Fruit fly (Drosophila melanogaster) whole organism: ENCODE results near the gene CG13306.

Experiments used
- CG8478 ChIP-seq: fragments of >200 bp; optimal IDR thresholded peaks from 2 replicates; lab custom pipeline; 2018; ENCODE audit warnings: inconsistent platforms
- Dll ChIP-seq: fragments of >200 bp; optimal IDR thresholded peaks from 2 replicates; lab custom pipeline; 2017
- EcR ChIP-seq, 2 experiments: fragments of >200 bp; optimal IDR thresholded peaks; 2 replicates each; lab custom pipeline; 2017; ENCODE audit warnings: missing biosample characterization in 2 of 2, missing genetic modification characterization in 2 of 2, missing genetic modification reagents in 2 of 2
- pan ChIP-seq: fragments of >200 bp; optimal IDR thresholded peaks from 2 replicates; lab custom pipeline; 2017
- psq ChIP-seq: fragments of >200 bp; optimal IDR thresholded peaks from 2 replicates; lab custom pipeline; 2017
- usp ChIP-seq: fragments of >200 bp; optimal IDR thresholded peaks from 2 replicates; lab custom pipeline; 2017; ENCODE audit warnings: missing biosample characterization, missing genetic modification characterization, mixed read lengths

The CG13306 gene

DNA sequence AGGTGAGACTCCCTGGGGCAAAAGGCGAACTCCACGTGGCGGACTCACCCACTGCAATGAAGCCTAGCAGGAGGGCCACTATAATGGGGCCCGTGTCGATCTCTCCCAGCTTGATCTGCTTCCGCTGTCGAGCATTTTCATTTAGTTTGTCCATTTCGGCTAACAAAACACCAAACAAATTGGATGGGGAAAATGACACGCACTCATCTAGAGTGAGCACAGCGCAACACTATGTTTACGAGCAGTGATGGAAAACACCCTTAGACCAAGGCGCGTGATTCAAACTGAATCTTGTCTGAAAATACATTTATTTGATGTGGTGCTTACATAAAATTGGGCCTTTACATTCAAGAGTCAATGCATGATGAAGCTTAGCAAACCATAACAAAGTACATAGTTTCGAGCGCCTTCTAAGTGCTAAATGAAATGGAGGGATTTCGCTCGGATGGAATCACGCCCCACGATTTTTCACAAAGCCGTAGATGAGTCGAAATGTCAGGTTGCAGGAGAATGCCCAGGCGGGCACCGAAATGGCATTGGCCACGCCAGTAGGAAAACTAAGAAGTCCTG, 29.5 kb downstream of the CG13306 start, which contains the start of gene SrpRbeta:
SrpRbeta (minus strand) TSS at position 236 of the 570 bp plus-strand sequence.
- TF ChIP-seq CG8478 (lab: Kevin White, UChicago) = no peak

DNA sequence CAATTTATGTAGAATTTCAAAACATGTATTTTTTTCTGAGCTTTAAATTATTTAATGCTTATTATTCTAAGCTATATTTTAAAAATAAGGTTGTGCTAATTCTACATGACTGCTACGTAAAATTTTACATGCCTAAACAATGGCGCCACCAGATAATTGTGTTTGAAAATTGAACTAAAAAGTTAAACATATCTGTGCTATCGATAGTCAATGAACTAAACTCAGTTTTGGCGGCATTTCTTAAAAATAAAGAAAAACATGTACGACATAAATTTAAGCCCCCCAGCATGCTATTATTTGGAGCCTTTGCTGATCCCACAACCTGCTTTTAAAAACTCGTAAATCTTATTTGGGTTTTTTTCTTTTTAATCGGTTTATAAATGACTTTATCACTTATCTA, 30.9 kb downstream of the CG13306 start:
- TF ChIP-seq Dll (lab: Kevin White, UChicago) (no peak), pan (no peak)

DNA sequence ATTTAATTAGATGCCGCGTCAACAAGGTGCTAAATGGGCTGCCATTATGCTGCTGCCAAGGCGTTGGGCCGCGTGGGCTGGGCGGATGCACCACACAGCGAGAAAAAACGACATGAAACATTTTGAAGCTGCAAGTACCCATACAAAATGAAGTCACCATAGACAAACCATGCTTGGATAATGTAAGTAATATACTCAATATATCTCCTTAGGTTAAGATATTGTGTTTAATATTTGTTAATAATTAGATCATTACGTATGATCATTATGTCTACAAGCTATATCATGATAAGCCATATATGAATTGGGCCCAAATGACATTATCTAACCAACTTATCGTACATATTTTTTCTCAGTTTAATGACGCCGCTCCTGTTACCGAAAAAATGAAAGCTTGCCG, 33.5 kb downstream of the CG13306 start:
- TF ChIP-seq CG8478 (lab: Kevin White, UChicago) (no peak), pan (no peak), Dll (lab: Kevin White, UChicago) (peak; percentile 9), psq (lab: Kevin White, UChicago) (no peak)

DNA sequence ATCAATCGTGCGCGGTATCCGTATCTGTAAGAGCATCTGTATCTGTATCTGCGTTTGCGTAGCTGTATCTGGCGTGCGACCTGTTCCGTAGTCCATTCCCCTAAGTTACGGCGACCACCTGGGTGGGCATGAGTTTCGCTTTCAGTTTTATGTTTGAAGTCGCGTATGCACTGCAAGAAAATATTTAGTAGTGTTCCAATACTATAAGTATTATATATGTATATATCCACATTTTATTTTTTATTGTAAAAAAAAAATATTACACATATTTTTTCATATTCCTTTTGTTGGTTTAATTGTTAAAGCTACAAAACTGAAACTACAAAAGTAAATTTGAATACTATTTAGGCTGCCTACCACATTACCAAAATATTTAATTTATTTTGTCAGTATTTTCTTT, 36.6 kb downstream of the CG13306 start:
- no peak for TF ChIP-seq psq (lab: Kevin White, UChicago)
- TF ChIP-seq CG8478 (lab: Kevin White, UChicago) = no peak
- no peak for TF ChIP-seq pan

DNA sequence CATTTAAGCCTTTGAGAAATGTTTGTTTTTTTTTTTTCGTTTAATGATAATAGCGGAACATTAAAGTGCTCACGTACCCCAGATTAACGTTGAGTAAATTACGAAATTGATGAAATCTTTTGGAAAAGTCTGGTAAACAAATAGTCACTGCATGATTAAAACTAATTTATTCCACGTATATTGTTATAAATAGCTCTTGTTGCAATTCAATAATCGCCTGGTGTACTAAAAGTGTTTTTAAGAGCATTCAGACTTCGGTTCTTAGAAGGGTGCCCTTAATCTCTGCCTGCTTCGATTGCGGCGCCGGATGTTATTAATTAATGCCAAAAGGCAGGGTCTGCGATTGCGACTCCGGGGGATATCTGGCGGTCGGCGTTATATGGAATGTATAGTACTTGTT, 40.7 kb downstream of the CG13306 start:
- TF ChIP-seq usp (GFP tag; lab: Kevin White, UChicago) (no peak), pan (no peak), Dll (lab: Kevin White, UChicago) (no peak), EcR (GFP tag; optimal IDR thresholded peaks at IDR 0.05; lab: Kevin White, UChicago) (no peak), CG8478 (lab: Kevin White, UChicago) (no peak), psq (lab: Kevin White, UChicago) (no peak)

DNA sequence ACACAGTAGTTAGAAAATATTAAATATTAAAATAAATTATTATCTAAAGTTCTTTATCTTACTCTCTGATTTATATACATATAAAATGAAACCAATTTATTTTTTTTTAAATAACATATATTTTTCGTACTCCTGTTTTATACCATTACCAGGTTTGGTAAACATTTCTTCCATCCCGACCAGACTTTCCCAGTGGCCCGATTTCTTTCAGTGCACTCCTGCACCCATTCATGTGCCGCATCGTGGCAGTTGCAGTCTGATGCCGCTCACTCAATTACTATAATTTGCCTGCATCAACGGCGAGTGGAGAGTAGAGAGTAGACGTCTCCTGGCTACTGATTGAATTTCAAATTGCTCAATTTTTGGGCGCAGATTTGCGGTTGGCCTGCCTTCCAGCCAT, 41.7 kb downstream of the CG13306 start:
- TF ChIP-seq EcR (GFP tag; optimal IDR thresholded peaks at IDR 0.05; lab: Kevin White, UChicago) (no peak), psq (lab: Kevin White, UChicago) (no peak), usp (GFP tag; lab: Kevin White, UChicago) (no peak), pan (no peak), CG8478 (lab: Kevin White, UChicago) (no peak), Dll (lab: Kevin White, UChicago) (no peak)

DNA sequence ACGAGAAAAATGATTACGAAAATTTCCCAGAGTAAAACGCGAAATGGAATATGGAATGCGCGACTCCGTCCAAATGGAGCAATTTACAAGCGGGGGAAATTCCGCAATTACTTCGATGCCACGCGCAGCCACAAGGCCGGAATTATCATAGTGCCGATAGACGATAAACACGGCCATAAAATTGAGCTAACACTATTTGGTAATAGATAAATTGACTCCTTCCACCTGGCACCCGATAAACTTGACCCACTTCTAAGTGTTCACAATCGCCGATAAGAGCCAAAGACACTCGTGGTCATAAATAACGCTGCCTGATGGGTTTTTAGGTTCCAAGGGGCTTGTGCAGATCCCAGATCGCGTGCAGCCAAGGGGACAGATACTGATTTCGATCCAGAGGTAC, 42.5 kb downstream of the CG13306 start:
- TF ChIP-seq usp (GFP tag; lab: Kevin White, UChicago) (no peak), CG8478 (lab: Kevin White, UChicago) (no peak), psq (lab: Kevin White, UChicago) (no peak), pan (no peak), EcR (GFP tag; optimal IDR thresholded peaks at IDR 0.05; lab: Kevin White, UChicago) (no peak), Dll (lab: Kevin White, UChicago) (no peak)

DNA sequence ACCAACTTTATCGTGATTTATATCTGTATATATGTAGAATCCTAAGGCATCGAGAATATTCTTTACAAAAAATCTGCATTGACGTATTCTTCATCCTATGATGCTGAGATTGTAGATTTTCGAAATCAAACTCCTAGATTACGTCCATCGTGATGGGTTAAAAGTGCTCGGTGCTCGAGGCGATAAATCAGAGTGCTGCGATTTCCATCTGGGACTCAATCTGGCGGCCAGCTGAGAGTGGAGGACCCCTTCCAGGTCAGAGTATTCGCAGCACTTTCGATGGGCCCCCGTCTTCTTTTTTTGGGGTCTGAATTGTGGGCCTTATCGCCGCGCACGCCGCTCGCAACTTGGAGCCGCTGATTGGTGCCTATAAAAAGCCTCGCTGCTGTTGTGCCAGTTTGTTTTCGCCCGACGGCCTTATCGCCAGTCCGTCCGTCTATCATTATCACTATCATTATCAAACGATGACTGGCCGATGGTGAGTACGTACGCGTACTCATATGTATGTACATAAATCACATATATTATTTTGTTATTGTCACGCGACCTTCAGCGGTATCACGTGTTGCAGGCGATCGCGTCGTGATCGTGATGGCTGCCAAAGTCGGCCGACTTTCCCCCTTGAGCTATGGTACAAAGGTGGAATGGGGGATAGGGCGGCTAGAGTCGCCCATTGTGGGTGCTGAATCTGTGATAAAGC, 44.7 kb downstream of the CG13306 start:
- TF ChIP-seq usp (GFP tag; lab: Kevin White, UChicago) (no peak), Dll (lab: Kevin White, UChicago) (no peak), pan (no peak), psq (lab: Kevin White, UChicago) (no peak), EcR (GFP tag; optimal IDR thresholded peaks at IDR 0.05; lab: Kevin White, UChicago) (no peak), CG8478 (lab: Kevin White, UChicago) (no peak)

DNA sequence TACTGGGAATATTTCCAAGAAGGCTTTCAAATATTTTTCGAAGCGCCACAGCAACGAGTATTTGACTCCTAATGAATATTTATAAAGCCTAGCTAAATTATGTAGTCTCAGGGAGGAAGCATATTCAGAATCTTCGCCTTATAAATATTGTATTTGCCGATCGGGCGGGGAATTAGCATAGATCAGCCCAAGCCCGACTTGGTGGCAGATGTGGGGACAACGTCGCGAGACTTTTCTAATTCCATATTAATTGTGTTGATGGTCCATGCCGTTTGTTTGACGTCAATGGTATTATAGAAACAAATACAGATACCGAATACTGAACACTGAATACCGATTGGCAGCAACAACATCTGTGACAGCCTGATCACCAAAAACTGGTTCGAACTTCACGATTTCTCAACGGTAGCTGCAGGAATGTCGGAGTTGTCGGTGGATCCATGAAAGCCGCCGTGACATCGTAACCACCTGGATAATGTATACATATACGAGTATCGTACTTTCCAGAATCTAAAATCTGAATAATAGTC, 45.8 kb downstream of the CG13306 start:
- TF ChIP-seq psq (lab: Kevin White, UChicago) (no peak), Dll (lab: Kevin White, UChicago) (no peak), usp (GFP tag; lab: Kevin White, UChicago) (no peak), CG8478 (lab: Kevin White, UChicago) (no peak), EcR (GFP tag; optimal IDR thresholded peaks at IDR 0.05; lab: Kevin White, UChicago) (no peak), pan (no peak)

DNA sequence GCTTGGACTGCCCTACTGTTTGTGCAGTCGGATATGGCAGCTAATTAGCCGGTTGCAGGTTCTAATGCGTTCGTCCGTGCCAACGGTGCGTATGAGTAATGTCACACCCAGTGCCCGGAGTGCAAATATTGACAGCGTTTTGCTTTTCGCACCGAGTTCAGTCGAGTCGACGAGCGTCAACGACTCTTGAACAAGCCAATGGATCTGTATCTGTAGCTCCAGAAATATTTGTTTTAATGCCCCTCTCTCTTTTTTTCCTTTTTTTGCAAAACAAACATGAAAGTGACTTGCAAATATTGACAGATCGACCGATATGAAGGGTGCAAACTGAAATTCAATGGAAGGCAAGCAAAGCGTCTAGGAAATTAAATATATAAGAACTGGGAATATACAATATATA, 47.1 kb downstream of the CG13306 start:
- no peak for TF ChIP-seq EcR (GFP tag; optimal IDR thresholded peaks at IDR 0.05; lab: Kevin White, UChicago)
- no peak for TF ChIP-seq psq (lab: Kevin White, UChicago)
- no peak for TF ChIP-seq CG8478 (lab: Kevin White, UChicago)
- no peak for TF ChIP-seq usp (GFP tag; lab: Kevin White, UChicago)
- TF ChIP-seq pan = no peak
- TF ChIP-seq Dll (lab: Kevin White, UChicago) = no peak

DNA sequence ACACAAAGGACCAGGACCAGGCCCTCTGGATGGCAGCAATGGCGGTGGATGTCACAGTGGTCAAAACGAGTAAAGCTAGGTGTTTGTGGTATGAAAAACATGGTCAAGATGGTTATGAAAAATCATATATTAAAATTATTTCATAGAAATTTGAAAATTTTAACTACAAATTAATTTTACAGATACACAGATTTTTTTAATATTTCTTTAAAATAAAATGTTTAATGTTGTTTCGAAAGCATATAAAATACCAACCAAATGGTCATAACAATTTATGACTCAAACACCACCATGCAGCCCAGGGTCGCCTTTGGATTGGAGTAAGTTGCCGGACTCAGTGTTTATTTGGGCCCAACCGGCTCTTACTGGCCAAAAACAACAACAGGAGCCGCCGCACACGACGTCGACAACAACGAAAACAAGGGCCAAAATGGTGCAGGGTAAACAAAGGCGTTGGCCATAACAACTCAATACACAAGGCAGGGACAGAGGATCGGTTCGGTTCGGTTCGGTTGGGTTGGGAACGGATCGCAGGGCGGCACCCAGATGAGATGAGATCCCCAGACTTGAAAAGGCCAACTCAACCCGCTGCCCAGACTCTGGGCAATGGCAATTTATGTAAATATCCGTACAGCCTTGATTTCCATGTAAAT, 47.7 kb downstream of the CG13306 start:
- peak; percentile 13 for TF ChIP-seq pan
- TF ChIP-seq CG8478 (lab: Kevin White, UChicago) = no peak

DNA sequence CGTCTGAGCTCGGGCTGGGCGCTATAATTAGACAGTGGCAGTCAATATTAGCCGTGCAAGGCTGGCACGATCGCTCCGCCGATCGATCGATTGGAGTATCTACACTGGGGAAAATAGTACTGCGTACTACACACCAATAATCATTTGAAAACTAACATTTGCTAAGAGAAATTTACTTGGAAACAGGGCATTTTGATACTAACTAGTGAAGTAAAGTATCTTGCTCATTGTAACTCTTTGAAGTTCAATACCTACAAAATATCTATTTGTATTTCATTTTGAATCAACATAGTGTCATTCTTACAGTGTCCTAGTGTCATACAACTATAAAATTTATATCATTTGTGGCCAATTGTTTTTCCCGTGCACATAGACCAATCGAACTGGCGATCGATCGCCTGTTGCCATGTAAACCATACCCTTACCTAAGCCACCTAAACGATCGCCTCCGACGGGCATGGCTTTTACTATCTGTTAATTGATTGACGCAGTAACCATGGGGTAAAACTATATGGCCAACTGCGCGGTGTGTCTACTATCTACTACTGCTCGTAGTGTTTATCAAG, 48.8 kb downstream of the CG13306 start:
- TF ChIP-seq pan (no peak), CG8478 (lab: Kevin White, UChicago) (no peak), usp (GFP tag; lab: Kevin White, UChicago) (no peak), psq (lab: Kevin White, UChicago) (no peak), EcR (GFP tag; optimal IDR thresholded peaks at IDR 0.05; lab: Kevin White, UChicago) (no peak), Dll (lab: Kevin White, UChicago) (no peak)
